Worm (Caenorhabditis elegans): ENCODE results near the gene srz-24.

The srz-24 gene

ce11 chrIV:4995842-4996241 lies 14.9 kb upstream of the srz-24 start, which contains the start of gene ssq-2:
Gene ssq-2, plus strand, starts transcription at chrIV:4996142.
- TF ChIP-seq sea-2 (GFP tag; optimal IDR thresholded peaks at IDR 0.05) (no peak), tbx-2 (tag; optimal IDR thresholded peaks at IDR 0.05) (no peak), unc-39 (tag; optimal IDR thresholded peaks at IDR 0.05) (no peak), nhr-67 (tag; optimal IDR thresholded peaks at IDR 0.05) (no peak), nhr-11 (tag; optimal IDR thresholded peaks at IDR 0.05) (no peak), ZK546.5 (tag; optimal IDR thresholded peaks at IDR 0.05) (no peak), egl-27 (tag; optimal IDR thresholded peaks at IDR 0.05) (no peak), fkh-2 (tag; optimal IDR thresholded peaks at IDR 0.05) (no peak), elt-1 (tag; optimal IDR thresholded peaks at IDR 0.05) (no peak), ceh-28 (tag; optimal IDR thresholded peaks at IDR 0.05) (no peak), nfya-1 (tag; optimal IDR thresholded peaks at IDR 0.05; ENCODE audit: insufficient read depth) (no peak), lsy-12 (tag; optimal IDR thresholded peaks at IDR 0.05) (no peak), mdl-1 (tag; optimal IDR thresholded peaks at IDR 0.05) (no peak), pha-4 (tag; optimal IDR thresholded peaks at IDR 0.05) (no peak), nhr-23 (tag; optimal IDR thresholded peaks at IDR 0.05) (no peak)

ce11 chrIV:4993128-4993527 lies 12.2 kb upstream of the srz-24 start:
- TF ChIP-seq ceh-16 (tag; optimal IDR thresholded peaks at IDR 0.05) (no peak), aly-2 (tag; optimal IDR thresholded peaks at IDR 0.05) (no peak), ZK546.5 (tag; optimal IDR thresholded peaks at IDR 0.05) (no peak), R02D3.7 (tag; optimal IDR thresholded peaks at IDR 0.05) (no peak), lsy-12 (tag; optimal IDR thresholded peaks at IDR 0.05) (no peak), daf-12 (tag; optimal IDR thresholded peaks at IDR 0.05) (no peak)

ce11 chrIV:4992089-4992488 lies 11.2 kb upstream of the srz-24 start, which contains the start of gene str-162:
Gene str-162, plus strand, starts transcription at chrIV:4992389.
- TF ChIP-seq egl-27 (tag; optimal IDR thresholded peaks at IDR 0.05) (no peak), nhr-28 (tag; optimal IDR thresholded peaks at IDR 0.05) (no peak), ceh-16 (tag; optimal IDR thresholded peaks at IDR 0.05) (no peak), ceh-9 (tag; optimal IDR thresholded peaks at IDR 0.05) (no peak), mml-1 (tag; optimal IDR thresholded peaks at IDR 0.05) (no peak), eor-1 (tag; optimal IDR thresholded peaks at IDR 0.05) (no peak), ceh-28 (tag; optimal IDR thresholded peaks at IDR 0.05) (no peak), fos-1 (tag; optimal IDR thresholded peaks at IDR 0.05) (no peak), lsy-12 (tag; optimal IDR thresholded peaks at IDR 0.05) (no peak), zag-1 (tag; optimal IDR thresholded peaks at IDR 0.05) (no peak), nfya-1 (tag; optimal IDR thresholded peaks at IDR 0.05; ENCODE audit: insufficient read depth) (no peak), skn-1 (tag; optimal IDR thresholded peaks at IDR 0.05) (no peak), lin-39 (tag; optimal IDR thresholded peaks at IDR 0.05) (no peak), mdl-1 (tag; optimal IDR thresholded peaks at IDR 0.05) (no peak), jun-1 (tag; optimal IDR thresholded peaks at IDR 0.05) (no peak), daf-12 (tag; optimal IDR thresholded peaks at IDR 0.05) (no peak), sea-2 (GFP tag; optimal IDR thresholded peaks at IDR 0.05) (no peak), unc-39 (tag; optimal IDR thresholded peaks at IDR 0.05) (no peak), elt-3 (tag; optimal IDR thresholded peaks at IDR 0.05) (no peak), nhr-77 (tag; optimal IDR thresholded peaks at IDR 0.05) (no peak)

ce11 chrIV:4988531-4988930 lies 7.6 kb upstream of the srz-24 start, which contains the start of gene E03H12.7:
Gene E03H12.7, minus strand, starts transcription at chrIV:4988631.
- TF ChIP-seq nhr-11 (tag; optimal IDR thresholded peaks at IDR 0.05) (no peak), pqm-1 (tag; optimal IDR thresholded peaks at IDR 0.05) (no peak), skn-1 (tag; optimal IDR thresholded peaks at IDR 0.05) (no peak), nfya-1 (tag; optimal IDR thresholded peaks at IDR 0.05; ENCODE audit: insufficient read depth) (no peak), ceh-16 (tag; optimal IDR thresholded peaks at IDR 0.05) (no peak), snpc-4 (tag; optimal IDR thresholded peaks at IDR 0.05) (no peak), nhr-25 (tag; optimal IDR thresholded peaks at IDR 0.05) (no peak), egl-5 (tag; optimal IDR thresholded peaks at IDR 0.05) (no peak), ceh-82 (tag; optimal IDR thresholded peaks at IDR 0.05) (no peak)

- no peak for TF ChIP-seq nhr-28 (tag; optimal IDR thresholded peaks at IDR 0.05)
- no peak for TF ChIP-seq nfya-1 (tag; optimal IDR thresholded peaks at IDR 0.05; ENCODE audit: insufficient read depth)
- no peak for TF ChIP-seq elt-1 (tag; optimal IDR thresholded peaks at IDR 0.05)
- no peak for TF ChIP-seq zag-1 (tag; optimal IDR thresholded peaks at IDR 0.05)
- no peak for TF ChIP-seq nhr-12 (tag; optimal IDR thresholded peaks at IDR 0.05)
- TF ChIP-seq ceh-28 (tag; optimal IDR thresholded peaks at IDR 0.05) = no peak
- no peak for TF ChIP-seq fos-1 (tag; optimal IDR thresholded peaks at IDR 0.05)
- no peak for TF ChIP-seq jun-1 (tag; optimal IDR thresholded peaks at IDR 0.05)
- no peak for TF ChIP-seq elt-2 (tag; optimal IDR thresholded peaks at IDR 0.05)
- TF ChIP-seq mdl-1 (tag; optimal IDR thresholded peaks at IDR 0.05) = no peak
- no peak for TF ChIP-seq nhr-25 (tag; optimal IDR thresholded peaks at IDR 0.05)
- TF ChIP-seq elt-3 (tag; optimal IDR thresholded peaks at IDR 0.05) = no peak
- TF ChIP-seq ceh-82 (tag; optimal IDR thresholded peaks at IDR 0.05) = no peak
- TF ChIP-seq ceh-9 (tag; optimal IDR thresholded peaks at IDR 0.05) = no peak
- TF ChIP-seq nhr-67 (tag; optimal IDR thresholded peaks at IDR 0.05) = no peak
- no peak for TF ChIP-seq pha-4 (tag; optimal IDR thresholded peaks at IDR 0.05)
- no peak for TF ChIP-seq sea-2 (GFP tag; optimal IDR thresholded peaks at IDR 0.05)
These were observed 5.3 kb upstream of the srz-24 start, which contains the start of gene clec-177 for ce11 chrIV:4986246-4986645. Gene clec-177, plus strand, starts transcription at chrIV:4986546.
